Worm (Caenorhabditis elegans): ENCODE data around the gene gcy-32.

gcy-32 gene

DNA sequence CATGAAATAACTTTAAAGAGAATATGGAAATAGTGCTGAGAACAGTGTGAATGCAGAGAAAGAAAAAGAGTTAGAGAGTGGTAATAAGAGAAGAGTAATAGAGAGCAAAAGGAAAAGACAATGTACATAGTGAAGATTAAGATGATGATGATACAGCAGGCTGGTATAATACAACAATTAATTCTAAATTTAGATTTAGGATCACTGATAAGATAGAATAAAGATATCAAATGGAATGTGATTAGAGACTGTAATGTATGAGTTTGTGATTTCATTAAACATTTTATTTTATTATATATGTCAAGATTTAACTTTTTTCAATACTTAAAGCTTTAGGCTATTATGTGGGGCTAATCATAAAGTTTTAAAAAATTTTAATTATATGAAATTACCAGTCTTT lies 37.9 kb upstream of the gcy-32 start, which contains the start of gene R10D12.8:
Gene R10D12.8 (minus strand): TSS at position 101 of the 400 bp plus-strand sequence.
- TF ChIP-seq lim-6 (tag; optimal IDR thresholded peaks at IDR 0.05), result no peak
- no peak for TF ChIP-seq dmd-4 (tag; optimal IDR thresholded peaks at IDR 0.05; ENCODE audit: borderline replicate concordance)
- TF ChIP-seq ceh-31 (tag; optimal IDR thresholded peaks at IDR 0.05), result no peak
- TF ChIP-seq pag-3 (tag; optimal IDR thresholded peaks at IDR 0.05; ENCODE audit: borderline replicate concordance), result no peak
- TF ChIP-seq sox-2 (GFP tag; IDR thresholded peaks at IDR 0.05), result no peak
- no peak for TF ChIP-seq hlh-8 (tag; optimal IDR thresholded peaks at IDR 0.05)
- no peak for TF ChIP-seq ceh-45 (GFP tag; IDR thresholded peaks at IDR 0.05)
- TF ChIP-seq ref-2 (tag; optimal IDR thresholded peaks at IDR 0.05), result no peak
- no peak for TF ChIP-seq dve-1 (tag; optimal IDR thresholded peaks at IDR 0.05)
- no peak for TF ChIP-seq nfya-1 (tag; optimal IDR thresholded peaks at IDR 0.05)
- TF ChIP-seq ceh-30 (tag; optimal IDR thresholded peaks at IDR 0.05), result no peak
- no peak for TF ChIP-seq tbx-7 (tag; optimal IDR thresholded peaks at IDR 0.05)
- TF ChIP-seq unc-3 (GFP tag; conservative IDR thresholded peaks at IDR 0.05), result no peak
- TF ChIP-seq unc-3 (tag; optimal IDR thresholded peaks at IDR 0.05), result no peak
- TF ChIP-seq pax-1 (tag; optimal IDR thresholded peaks at IDR 0.05), result no peak
- no peak for TF ChIP-seq unc-55 (GFP tag; optimal IDR thresholded peaks at IDR 0.05)
- no peak for TF ChIP-seq ttx-3 (tag; optimal IDR thresholded peaks at IDR 0.05)
- no peak for TF ChIP-seq C38D4.7 (GFP tag; optimal IDR thresholded peaks at IDR 0.05)
- TF ChIP-seq mec-3 (tag; optimal IDR thresholded peaks at IDR 0.05; ENCODE audit: borderline replicate concordance), result no peak
- no peak for TF ChIP-seq elt-2 (tag; optimal IDR thresholded peaks at IDR 0.05)

DNA sequence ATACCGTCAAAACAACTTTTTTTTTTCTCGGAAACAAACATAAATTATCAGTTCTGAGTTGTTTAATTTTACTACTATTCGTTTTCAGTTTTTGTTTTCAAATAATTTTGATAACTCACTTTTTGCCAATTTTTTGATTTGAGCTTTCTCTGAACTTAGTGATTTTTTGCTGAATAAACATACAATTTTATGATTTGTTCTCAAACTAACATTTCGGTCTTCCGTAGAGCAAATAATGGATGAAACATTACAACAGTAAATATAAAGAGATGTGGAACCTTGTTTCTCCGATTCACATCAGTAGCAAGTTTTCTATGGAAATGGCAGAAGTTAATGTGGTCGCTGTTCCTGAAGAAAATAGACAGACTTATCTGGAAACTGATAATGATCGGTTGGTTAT lies 34.5 kb upstream of the gcy-32 start, which contains the start of gene R10D12.7:
Gene R10D12.7 (plus strand): TSS at position 301 of the 400 bp plus-strand sequence.
- TF ChIP-seq ceh-45 (GFP tag; IDR thresholded peaks at IDR 0.05) (no peak), K09A11.1 (tag; optimal IDR thresholded peaks at IDR 0.05; ENCODE audit: insufficient read depth) (no peak)

DNA sequence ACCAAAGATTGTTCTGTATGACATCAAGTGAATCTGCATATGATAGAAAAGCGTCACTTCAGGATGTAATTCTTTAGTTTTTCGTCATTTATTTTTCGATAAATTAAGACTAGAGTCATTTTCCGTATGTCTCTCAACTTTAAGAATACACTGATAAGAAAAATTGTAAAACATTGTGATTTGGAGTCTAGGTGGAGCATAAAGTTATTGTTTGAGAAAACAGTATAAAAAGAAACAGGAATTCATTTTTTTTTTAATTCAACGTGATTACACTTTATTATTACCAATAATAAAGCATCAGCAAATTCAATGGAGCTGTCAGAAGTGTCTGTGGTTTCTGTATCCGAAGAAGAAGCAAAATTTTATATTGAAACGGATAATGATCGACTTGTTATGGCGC lies 33.7 kb upstream of the gcy-32 start, which contains the start of gene R10D12.6:
Gene R10D12.6 (plus strand): TSS at position 301 of the 400 bp plus-strand sequence.
- TF ChIP-seq ceh-45 (GFP tag; IDR thresholded peaks at IDR 0.05), result no peak
- no peak for TF ChIP-seq ttx-3 (tag; optimal IDR thresholded peaks at IDR 0.05)
- TF ChIP-seq lim-6 (tag; optimal IDR thresholded peaks at IDR 0.05), result no peak
- TF ChIP-seq ceh-2 (tag; optimal IDR thresholded peaks at IDR 0.05), result no peak
- TF ChIP-seq ztf-16 (tag; optimal IDR thresholded peaks at IDR 0.05), result no peak
- TF ChIP-seq pqm-1 (tag; optimal IDR thresholded peaks at IDR 0.05), result no peak
- no peak for TF ChIP-seq ceh-31 (tag; optimal IDR thresholded peaks at IDR 0.05)
- TF ChIP-seq fkh-6 (tag; optimal IDR thresholded peaks at IDR 0.05), result no peak
- TF ChIP-seq elt-2 (tag; optimal IDR thresholded peaks at IDR 0.05), result no peak
- no peak for TF ChIP-seq mec-3 (tag; optimal IDR thresholded peaks at IDR 0.05; ENCODE audit: borderline replicate concordance)
- no peak for TF ChIP-seq hlh-6 (tag; optimal IDR thresholded peaks at IDR 0.05)
- no peak for TF ChIP-seq hlh-13 (GFP tag; optimal IDR thresholded peaks at IDR 0.05)
- TF ChIP-seq fkh-10 (GFP tag; optimal IDR thresholded peaks at IDR 0.05), result no peak
- no peak for TF ChIP-seq K02D7.2 (tag; optimal IDR thresholded peaks at IDR 0.05)
- no peak for TF ChIP-seq rnt-1 (tag; optimal IDR thresholded peaks at IDR 0.05)
- TF ChIP-seq ceh-19 (GFP tag; optimal IDR thresholded peaks at IDR 0.05), result no peak
- TF ChIP-seq ceh-34 (tag; optimal IDR thresholded peaks at IDR 0.05), result no peak
- TF ChIP-seq ets-4 (tag; optimal IDR thresholded peaks at IDR 0.05), result no peak
- TF ChIP-seq dmd-4 (tag; optimal IDR thresholded peaks at IDR 0.05; ENCODE audit: borderline replicate concordance), result no peak
- no peak for TF ChIP-seq C38D4.7 (GFP tag; optimal IDR thresholded peaks at IDR 0.05)

DNA sequence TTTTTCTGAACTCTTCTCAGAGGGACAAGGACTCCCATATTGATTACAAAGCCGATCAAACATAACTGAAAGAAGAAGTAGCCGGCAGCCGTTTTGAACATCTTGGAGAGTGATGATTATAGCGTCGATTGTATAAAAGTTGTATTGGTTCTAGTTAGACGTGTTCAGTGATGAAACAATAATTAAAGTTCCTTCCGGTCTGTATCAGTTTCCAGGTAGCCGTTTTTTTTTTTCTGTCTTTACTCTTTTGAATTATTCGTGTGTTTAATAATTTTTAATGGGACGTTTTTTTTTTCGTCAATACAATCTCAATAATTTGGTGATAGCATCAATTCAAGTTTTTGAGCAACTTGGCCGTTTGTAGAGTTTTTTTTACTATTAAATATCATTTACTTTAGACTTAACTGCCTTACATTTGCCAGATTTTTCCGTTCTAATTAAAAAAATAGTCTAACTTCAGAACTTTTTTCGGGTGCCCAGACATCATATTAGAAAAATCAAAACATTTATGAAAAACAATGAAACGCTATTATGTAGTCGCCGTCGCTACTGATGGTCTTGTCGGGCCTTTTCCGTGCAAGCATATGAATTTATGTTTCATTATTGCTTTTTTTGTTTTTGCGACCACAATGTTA lies 31.2 kb upstream of the gcy-32 start, which contains the start of the genes srx-10 and clec-226:
Gene srx-10 (minus strand): TSS at position 101 of the 635 bp plus-strand sequence.
Gene clec-226 (plus strand): TSS at position 585 of the 635 bp plus-strand sequence.
- no peak for TF ChIP-seq unc-42 (tag; optimal IDR thresholded peaks at IDR 0.05)
- no peak for TF ChIP-seq che-1 (tag; optimal IDR thresholded peaks at IDR 0.05)
- no peak for TF ChIP-seq sox-4 (tag; optimal IDR thresholded peaks at IDR 0.05)
- no peak for TF ChIP-seq hlh-30 (tag; optimal IDR thresholded peaks at IDR 0.05; ENCODE audit: insufficient read depth)
- no peak for TF ChIP-seq pag-3 (tag; optimal IDR thresholded peaks at IDR 0.05; ENCODE audit: borderline replicate concordance)
- TF ChIP-seq unc-86 (tag; optimal IDR thresholded peaks at IDR 0.05), result no peak
- TF ChIP-seq hlh-13 (GFP tag; optimal IDR thresholded peaks at IDR 0.05), result no peak
- no peak for TF ChIP-seq ceh-45 (GFP tag; IDR thresholded peaks at IDR 0.05)
